Worm (Caenorhabditis elegans): ENCODE measurements around the gene exos-7.

Gene exos-7

ce11 chrV:20845524-20846208, 7.0 kb downstream of the exos-7 start, which contains the start of the genes F31D4.2 and fkb-6 (continued):
- TF ChIP-seq nhr-28 (tag; optimal IDR thresholded peaks at IDR 0.05), result peak; percentile 61
- no peak for TF ChIP-seq gei-8 (GFP tag; optimal IDR thresholded peaks at IDR 0.05)
- TF ChIP-seq arid-1 (GFP tag; conservative IDR thresholded peaks at IDR 0.05), result peak; percentile 68; the same call in 1 of the 2 replicates
- TF ChIP-seq dpl-1 (GFP tag; optimal IDR thresholded peaks at IDR 0.05), result peak; percentile 71
- TF ChIP-seq zag-1 (tag; optimal IDR thresholded peaks at IDR 0.05), result no peak
- TF ChIP-seq aly-2 (tag; optimal IDR thresholded peaks at IDR 0.05), result no peak
- TF ChIP-seq mep-1 (tag; optimal IDR thresholded peaks at IDR 0.05), result peak; percentile 68
- no peak for TF ChIP-seq F10B5.3 (tag; optimal IDR thresholded peaks at IDR 0.05)
- no peak for TF ChIP-seq mxl-2 (GFP tag; conservative IDR thresholded peaks at IDR 0.05)
- no peak for TF ChIP-seq duxl-1 (tag; optimal IDR thresholded peaks at IDR 0.05; ENCODE audit: poor library complexity)
- no peak for TF ChIP-seq madf-9 (GFP tag; conservative IDR thresholded peaks at IDR 0.05)
- TF ChIP-seq daf-16 (GFP tag; optimal IDR thresholded peaks at IDR 0.05), result peak in 1 of 2 experiments; percentile 3
- TF ChIP-seq daf-16 (tag; optimal IDR thresholded peaks at IDR 0.05), result peak; percentile 38
- no peak for TF ChIP-seq pha-4 (GFP tag; IDR thresholded peaks at IDR 0.05)
- peak; percentile 47 for TF ChIP-seq pha-4 (tag; optimal IDR thresholded peaks at IDR 0.05)
- peak; percentile 89 to 98 for TF ChIP-seq lsy-2 (tag; optimal IDR thresholded peaks at IDR 0.05)
- no peak for TF ChIP-seq nhr-10 (tag; optimal IDR thresholded peaks at IDR 0.05)
- no peak for TF ChIP-seq attf-4 (tag; optimal IDR thresholded peaks at IDR 0.05)
- TF ChIP-seq lin-1 (GFP tag; IDR thresholded peaks at IDR 0.05), result 0 out of 2 replicates have a peak, but pooled peaks have one; percentile 30
- TF ChIP-seq aha-1 (tag), result peak; percentile 96
- TF ChIP-seq lin-38 (GFP tag; IDR thresholded peaks at IDR 0.05), result peak; percentile 75
- TF ChIP-seq ZK337.2 (GFP tag; IDR thresholded peaks at IDR 0.05), result no peak
- TF ChIP-seq unc-62 (GFP tag; optimal IDR thresholded peaks at IDR 0.05 in 1 of 2), result peak in 1 of 2 experiments; percentile 99
- TF ChIP-seq unc-62 (tag; optimal IDR thresholded peaks at IDR 0.05), result no peak
- TF ChIP-seq nhr-102 (tag; optimal IDR thresholded peaks at IDR 0.05), result no peak
- peak; percentile 11 for TF ChIP-seq F37D6.2 (tag; optimal IDR thresholded peaks at IDR 0.05)
- TF ChIP-seq lin-13 (GFP tag; optimal IDR thresholded peaks at IDR 0.05), result no peak
- no peak for TF ChIP-seq dmd-9 (GFP tag; IDR thresholded peaks at IDR 0.05)
- TF ChIP-seq lin-29 (GFP tag; IDR thresholded peaks at IDR 0.05), result no peak
- TF ChIP-seq egl-43 (GFP tag; IDR thresholded peaks at IDR 0.05), result peak; percentile 39; the same call in 1 of the 2 replicates
- no peak for TF ChIP-seq ztf-11 (tag; optimal IDR thresholded peaks at IDR 0.05)
- 0 out of 2 replicates have a peak, but pooled peaks have one; percentile 38 for TF ChIP-seq zfp-3 (GFP tag; conservative IDR thresholded peaks at IDR 0.05)
- no peak for TF ChIP-seq lin-39 (tag; optimal IDR thresholded peaks at IDR 0.05)
- TF ChIP-seq madf-5 (GFP tag; IDR thresholded peaks at IDR 0.05), result no peak
- peak; percentile 8 for TF ChIP-seq nhr-11 (tag; optimal IDR thresholded peaks at IDR 0.05)
- TF ChIP-seq ces-1 (GFP tag; optimal IDR thresholded peaks at IDR 0.05), result no peak
- TF ChIP-seq nhr-41 (GFP tag; IDR thresholded peaks at IDR 0.05), result no peak
- no peak for TF ChIP-seq nhr-237 (tag; optimal IDR thresholded peaks at IDR 0.05)
- peak; percentile 61; the same call in 1 of the 2 replicates for TF ChIP-seq hmg-1.1 (GFP tag; IDR thresholded peaks at IDR 0.05)
- TF ChIP-seq F26F4.8 (GFP tag; conservative IDR thresholded peaks at IDR 0.05), result no peak
- no peak for TF ChIP-seq daf-8 (GFP tag; IDR thresholded peaks at IDR 0.05)
- no peak for TF ChIP-seq ceh-32 (tag; optimal IDR thresholded peaks at IDR 0.05; ENCODE audit: poor library complexity)
- TF ChIP-seq mxl-3 (GFP tag; optimal IDR thresholded peaks at IDR 0.05), result no peak
- no peak for TF ChIP-seq zip-11 (GFP tag; IDR thresholded peaks at IDR 0.05)
- TF ChIP-seq hlh-30 (tag; optimal IDR thresholded peaks at IDR 0.05; ENCODE audit: insufficient read depth), result peak; percentile 58
- TF ChIP-seq pqm-1 (tag; optimal IDR thresholded peaks at IDR 0.05), result no peak
- TF ChIP-seq spr-3 (GFP tag; optimal IDR thresholded peaks at IDR 0.05), result no peak
- TF ChIP-seq F49E8.2 (tag; optimal IDR thresholded peaks at IDR 0.05; ENCODE audit: borderline replicate concordance), result peak; percentile 35
- peak; percentile 49 for TF ChIP-seq ceh-20 (GFP tag; IDR thresholded peaks at IDR 0.05)
- no peak for TF ChIP-seq fos-1 (tag; optimal IDR thresholded peaks at IDR 0.05)
- TF ChIP-seq ztf-7 (tag; optimal IDR thresholded peaks at IDR 0.05), result peak; percentile 56

All from whole organism, L4 larva.